Worm (Caenorhabditis elegans): ENCODE measurements around the gene F34D10.8.
A peak's percentile ranks its signal among the peaks of the same experiment; 100 is the strongest.

The F34D10.8 gene

DNA sequence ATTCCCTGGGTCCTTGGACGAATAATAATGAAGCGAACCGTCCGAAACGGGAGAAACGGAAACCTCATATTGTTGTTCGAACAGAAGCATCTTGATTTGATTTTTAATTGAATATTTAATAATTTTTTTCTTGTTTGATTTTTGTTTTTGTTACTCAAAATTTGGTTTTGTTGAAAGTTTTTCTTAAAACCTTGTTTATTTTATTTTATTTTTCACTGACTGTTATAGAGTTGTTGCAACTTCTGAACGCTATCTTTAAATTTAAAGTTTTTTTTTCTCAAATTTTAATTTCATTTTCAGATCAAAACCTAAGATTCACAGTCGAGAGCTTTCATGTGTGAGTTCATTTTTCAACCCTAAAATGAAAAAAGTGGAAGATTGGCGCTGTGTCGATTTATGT is 21.5 kb upstream of the F34D10.8 start, which contains the start of gene alkb-8:
Gene alkb-8 (plus strand): TSS at position 301 of the 400 bp plus-strand sequence.
- TF ChIP-seq unc-62 (GFP tag; optimal IDR thresholded peaks at IDR 0.05 in 1 of 2): no peak
- no peak for TF ChIP-seq unc-62 (tag; optimal IDR thresholded peaks at IDR 0.05)
- no peak for TF ChIP-seq R02D3.7 (tag; optimal IDR thresholded peaks at IDR 0.05)
- TF ChIP-seq madf-9 (GFP tag; conservative IDR thresholded peaks at IDR 0.05): no peak
- TF ChIP-seq set-16 (GFP tag; IDR thresholded peaks at IDR 0.05): no peak
- no peak for TF ChIP-seq lin-39 (tag; optimal IDR thresholded peaks at IDR 0.05)
- no peak for TF ChIP-seq tra-1 (GFP tag; IDR thresholded peaks at IDR 0.05)
- TF ChIP-seq ztf-7 (tag; optimal IDR thresholded peaks at IDR 0.05): no peak
- no peak for TF ChIP-seq jun-1 (tag; optimal IDR thresholded peaks at IDR 0.05)
- no peak for TF ChIP-seq hlh-30 (tag; optimal IDR thresholded peaks at IDR 0.05; ENCODE audit: insufficient read depth)
- no peak for TF ChIP-seq nhr-6 (tag; optimal IDR thresholded peaks at IDR 0.05)
- TF ChIP-seq pha-4 (GFP tag; IDR thresholded peaks at IDR 0.05): no peak
- TF ChIP-seq pha-4 (tag; optimal IDR thresholded peaks at IDR 0.05): no peak
- TF ChIP-seq Y5F2A.4 (GFP tag; optimal IDR thresholded peaks at IDR 0.05): no peak

- TF ChIP-seq F44E2.7 (GFP tag; IDR thresholded peaks at IDR 0.05) (no peak), lin-39 (tag; optimal IDR thresholded peaks at IDR 0.05) (no peak), tra-1 (GFP tag; IDR thresholded peaks at IDR 0.05) (no peak), cey-2 (tag; optimal IDR thresholded peaks at IDR 0.05; ENCODE audit: borderline replicate concordance, insufficient read depth) (no peak)
Measured at ce11 chrIII:3713163-3713562, 17.4 kb upstream of the F34D10.8 start, which contains the start of gene nrde-1. nrde-1 (plus strand) TSS chrIII:3713463.

DNA sequence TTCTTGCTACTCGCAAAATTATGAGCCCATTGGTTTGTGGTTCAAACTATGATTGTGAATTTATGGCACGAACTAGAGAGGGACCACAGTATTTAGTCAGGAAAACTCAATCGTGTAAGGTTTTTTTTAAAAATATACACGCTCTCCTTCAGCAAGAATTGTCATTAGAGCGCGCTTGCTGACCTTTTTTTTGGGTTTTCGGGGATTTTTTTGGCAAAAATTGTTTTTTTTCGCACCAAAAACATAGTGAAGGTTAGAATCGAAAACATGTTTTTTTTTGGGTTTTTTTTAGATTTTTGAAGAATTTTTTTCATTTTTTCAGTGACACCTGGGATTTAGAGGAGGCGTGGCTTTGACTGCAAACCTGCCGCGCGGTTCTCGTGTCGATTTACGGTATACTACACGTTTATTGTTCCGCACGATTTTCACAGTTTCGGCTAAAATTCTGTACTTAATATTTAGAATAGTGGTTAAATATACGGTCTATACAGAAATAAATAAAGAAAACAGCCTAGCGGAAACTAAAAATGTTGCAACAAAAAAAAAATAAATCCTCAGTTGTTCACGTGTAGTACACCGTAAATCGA is 14.4 kb upstream of the F34D10.8 start:
- TF ChIP-seq R02D3.7 (tag; optimal IDR thresholded peaks at IDR 0.05) (peak; percentile 45), lir-3 (tag; optimal IDR thresholded peaks at IDR 0.05) (no peak), ceh-62 (tag; optimal IDR thresholded peaks at IDR 0.05) (no peak), lin-38 (GFP tag; IDR thresholded peaks at IDR 0.05) (peak; percentile 63), nhr-102 (tag; optimal IDR thresholded peaks at IDR 0.05) (no peak)

- TF ChIP-seq vab-7 (GFP tag; IDR thresholded peaks at IDR 0.05): no peak
- TF ChIP-seq lin-38 (GFP tag; IDR thresholded peaks at IDR 0.05): peak; percentile 75
- TF ChIP-seq T20F7.1 (GFP tag; optimal IDR thresholded peaks at IDR 0.05): no peak
- no peak for TF ChIP-seq lin-15B (tag; optimal IDR thresholded peaks at IDR 0.05)
- TF ChIP-seq gei-8 (GFP tag; optimal IDR thresholded peaks at IDR 0.05): no peak
- TF ChIP-seq Y5F2A.4 (GFP tag; optimal IDR thresholded peaks at IDR 0.05): no peak
- no peak for TF ChIP-seq nhr-25 (tag; optimal IDR thresholded peaks at IDR 0.05; ENCODE audit: borderline replicate concordance, insufficient read depth)
- TF ChIP-seq F44E2.7 (GFP tag; IDR thresholded peaks at IDR 0.05): no peak
- TF ChIP-seq snpc-4 (tag; optimal IDR thresholded peaks at IDR 0.05): no peak
- TF ChIP-seq nhr-237 (tag; optimal IDR thresholded peaks at IDR 0.05): no peak
- peak; percentile 55 for TF ChIP-seq unc-130 (GFP tag; optimal IDR thresholded peaks at IDR 0.05)
- no peak for TF ChIP-seq snpc-1.2 (GFP tag; IDR thresholded peaks at IDR 0.05)
- TF ChIP-seq dmd-8 (GFP tag; IDR thresholded peaks at IDR 0.05): no peak
- no peak for TF ChIP-seq zfp-2 (tag; optimal IDR thresholded peaks at IDR 0.05)
- no peak for TF ChIP-seq nhr-6 (tag; optimal IDR thresholded peaks at IDR 0.05)
- no peak for TF ChIP-seq mxl-3 (GFP tag; optimal IDR thresholded peaks at IDR 0.05)
- TF ChIP-seq ztf-7 (tag; optimal IDR thresholded peaks at IDR 0.05): no peak
- TF ChIP-seq dmd-9 (GFP tag; IDR thresholded peaks at IDR 0.05): no peak
- TF ChIP-seq ceh-82 (tag; optimal IDR thresholded peaks at IDR 0.05): no peak
- TF ChIP-seq R02D3.7 (tag; optimal IDR thresholded peaks at IDR 0.05): no peak
- TF ChIP-seq tag-97 (GFP tag; IDR thresholded peaks at IDR 0.05): no peak
- no peak for TF ChIP-seq nhr-28 (tag; optimal IDR thresholded peaks at IDR 0.05)
- TF ChIP-seq aha-1 (tag): no peak
- TF ChIP-seq fos-1 (tag; optimal IDR thresholded peaks at IDR 0.05): no peak
- no peak for TF ChIP-seq aly-2 (tag; optimal IDR thresholded peaks at IDR 0.05)
- no peak for TF ChIP-seq php-3 (GFP tag; IDR thresholded peaks at IDR 0.05)
- no peak for TF ChIP-seq skn-1 (tag; optimal IDR thresholded peaks at IDR 0.05)
- TF ChIP-seq mdl-1 (tag; optimal IDR thresholded peaks at IDR 0.05): no peak
- peak; percentile 14 for TF ChIP-seq ama-1 (optimal IDR thresholded peaks at IDR 0.05)
- TF ChIP-seq unc-39 (tag; optimal IDR thresholded peaks at IDR 0.05): no peak
- no peak for TF ChIP-seq D1046.2 (GFP tag; IDR thresholded peaks at IDR 0.05)
- peak; percentile 68 for TF ChIP-seq mes-2 (tag; optimal IDR thresholded peaks at IDR 0.05; ENCODE audit: poor library complexity, severe bottlenecking)
- no peak for TF ChIP-seq lin-39 (tag; optimal IDR thresholded peaks at IDR 0.05)
Measured at ce11 chrIII:3719564-3719963, 11.0 kb upstream of the F34D10.8 start, which contains the start of gene C14B1.8. C14B1.8 (minus strand) TSS chrIII:3719680.
